Fruit fly (Drosophila melanogaster): ENCODE data around the gene CG44437.
A peak's percentile ranks its signal among the peaks of the same experiment; 100 is the strongest.

The CG44437 gene

DNA sequence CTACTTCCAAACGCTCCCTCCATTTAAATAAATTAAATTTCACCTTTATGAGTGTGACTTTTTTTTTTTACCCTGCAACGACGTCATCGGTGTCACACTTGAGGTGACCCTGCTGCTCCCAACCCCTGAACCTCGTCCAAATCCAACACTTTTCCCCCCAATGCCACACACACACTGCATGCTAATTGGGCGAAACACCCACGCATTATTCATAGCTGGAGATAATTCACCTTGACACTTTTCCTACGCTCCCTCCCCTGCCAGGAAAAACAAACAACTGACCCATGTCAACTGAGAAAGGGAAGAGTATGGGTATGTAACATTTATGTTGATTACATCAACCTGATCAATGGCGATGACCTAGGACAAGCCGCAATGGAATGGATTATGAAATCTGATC is 17.2 kb upstream of the CG44437 start:
- TF ChIP-seq pdm3 (GFP tag; optimal IDR thresholded peaks at IDR 0.05) (no peak), Ets21C (GFP tag; optimal IDR thresholded peaks at IDR 0.05) (no peak), Hr39 (GFP tag; optimal IDR thresholded peaks at IDR 0.05) (no peak), spab (GFP tag; optimal IDR thresholded peaks at IDR 0.05) (no peak), CG32006 (GFP tag; optimal IDR thresholded peaks at IDR 0.05) (no peak), OdsH (GFP tag; optimal IDR thresholded peaks at IDR 0.05) (no peak), Lpt (GFP tag; optimal IDR thresholded peaks at IDR 0.05) (no peak)

DNA sequence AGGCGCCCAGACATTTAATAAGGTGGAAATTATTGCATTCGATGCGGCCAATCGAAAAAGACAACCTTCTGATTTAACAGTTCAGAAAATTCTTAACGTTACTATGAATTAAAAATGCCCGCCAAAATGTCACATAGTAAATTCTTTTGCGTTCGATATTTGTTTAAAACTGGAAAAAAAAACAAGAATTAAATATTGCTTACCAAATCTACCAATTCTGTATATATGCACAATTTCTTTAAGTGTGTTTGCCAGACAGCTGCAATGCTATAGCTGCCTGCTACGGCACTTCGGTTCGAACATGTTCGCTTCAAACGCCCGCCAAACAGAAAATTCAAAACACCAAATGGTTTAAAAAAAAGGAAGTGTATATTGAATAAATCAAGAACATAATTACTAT is 12.0 kb upstream of the CG44437 start:
- peak; percentile 76 for TF ChIP-seq eg (GFP tag; IDR thresholded peaks at IDR 0.05)
- peak; percentile 56 for TF ChIP-seq cyc (GFP tag; optimal IDR thresholded peaks at IDR 0.05)
- peak; percentile 64 for TF ChIP-seq Met (GFP tag; optimal IDR thresholded peaks at IDR 0.05)
- TF ChIP-seq CG8119 (GFP tag; IDR thresholded peaks at IDR 0.05): peak; percentile 58; the same call in 2 of the 3 replicates
- peak; percentile 58 for TF ChIP-seq Smox (GFP tag; optimal IDR thresholded peaks at IDR 0.05)
- peak; percentile 74 for TF ChIP-seq pdm3 (GFP tag; optimal IDR thresholded peaks at IDR 0.05)
- peak; percentile 73 for TF ChIP-seq CG15336 (GFP tag; IDR thresholded peaks at IDR 0.05)
- no peak for TF ChIP-seq Blimp-1 (GFP tag; optimal IDR thresholded peaks at IDR 0.05)
- TF ChIP-seq acj6 (GFP tag; optimal IDR thresholded peaks at IDR 0.05): peak; percentile 68
- peak; percentile 12 for TF ChIP-seq dsx (GFP tag; optimal IDR thresholded peaks at IDR 0.05; ENCODE audit: poor library complexity, severe bottlenecking)
- TF ChIP-seq Hr39 (GFP tag; optimal IDR thresholded peaks at IDR 0.05): peak; percentile 60
- TF ChIP-seq fd59A (GFP tag; optimal IDR thresholded peaks at IDR 0.05): no peak
- no peak for TF ChIP-seq CG4318 (GFP tag; optimal IDR thresholded peaks at IDR 0.05)
- no peak for TF ChIP-seq ss (GFP tag; optimal IDR thresholded peaks at IDR 0.05)
- TF ChIP-seq Eip75B (GFP tag; optimal IDR thresholded peaks at IDR 0.05): peak; percentile 66
- no peak for TF ChIP-seq CG11902 (GFP tag; optimal IDR thresholded peaks at IDR 0.05)
- TF ChIP-seq CG11294 (GFP tag; IDR thresholded peaks at IDR 0.05): peak; percentile 26; the same call in 1 of the 2 replicates
- no peak for TF ChIP-seq vri (GFP tag; optimal IDR thresholded peaks at IDR 0.05)
- peak; percentile 27 for TF ChIP-seq CG11762 (GFP tag; optimal IDR thresholded peaks at IDR 0.05; ENCODE audit: insufficient read depth)
- TF ChIP-seq lz (GFP tag; optimal IDR thresholded peaks at IDR 0.05): peak; percentile 54
- peak; percentile 62 for TF ChIP-seq CG31627 (GFP tag; optimal IDR thresholded peaks at IDR 0.05)
- no peak for TF ChIP-seq CG6808 (GFP tag; optimal IDR thresholded peaks at IDR 0.05)
- TF ChIP-seq CG10631 (GFP tag; optimal IDR thresholded peaks at IDR 0.05): peak; percentile 65
- TF ChIP-seq CG10669 (GFP tag; optimal IDR thresholded peaks at IDR 0.05): peak; percentile 50
- peak; percentile 55 for TF ChIP-seq CG6792 (GFP tag; optimal IDR thresholded peaks at IDR 0.05)
- peak; percentile 43 for TF ChIP-seq CG1621 (tag; optimal IDR thresholded peaks at IDR 0.05)
- TF ChIP-seq Ets21C (GFP tag; optimal IDR thresholded peaks at IDR 0.05): peak; percentile 31
- TF ChIP-seq CG3032 (tag; optimal IDR thresholded peaks at IDR 0.05): peak; percentile 36
- peak; percentile 58 for TF ChIP-seq Lpt (GFP tag; optimal IDR thresholded peaks at IDR 0.05)
- TF ChIP-seq Gug (GFP tag; IDR thresholded peaks at IDR 0.05): peak; percentile 65
- TF ChIP-seq CG9139 (GFP tag; optimal IDR thresholded peaks at IDR 0.05): no peak
- TF ChIP-seq CG3919 (GFP tag; optimal IDR thresholded peaks at IDR 0.05): peak; percentile 70
- TF ChIP-seq dac (GFP tag; optimal IDR thresholded peaks at IDR 0.05): peak; percentile 1
- TF ChIP-seq spab (GFP tag; optimal IDR thresholded peaks at IDR 0.05): no peak
- TF ChIP-seq Sox15 (GFP tag; optimal IDR thresholded peaks at IDR 0.05): no peak
- TF ChIP-seq topi (GFP tag; optimal IDR thresholded peaks at IDR 0.05): peak; percentile 68
- TF ChIP-seq CG32006 (GFP tag; optimal IDR thresholded peaks at IDR 0.05): peak; percentile 66
- no peak for TF ChIP-seq fd85E (GFP tag; optimal IDR thresholded peaks at IDR 0.05)
- TF ChIP-seq Sox14 (GFP tag; optimal IDR thresholded peaks at IDR 0.05): peak; percentile 59
- TF ChIP-seq Hr4 (GFP tag; optimal IDR thresholded peaks at IDR 0.05): peak; percentile 73
- TF ChIP-seq CG6854 (GFP tag; optimal IDR thresholded peaks at IDR 0.05): no peak
- peak; percentile 58 for TF ChIP-seq achi (GFP tag; optimal IDR thresholded peaks at IDR 0.05)
- TF ChIP-seq salr (GFP tag; optimal IDR thresholded peaks at IDR 0.05): no peak
- no peak for TF ChIP-seq fkh (GFP tag; optimal IDR thresholded peaks at IDR 0.05)
- TF ChIP-seq svp (GFP tag): peak; percentile 78
- TF ChIP-seq Eip78C (GFP tag): peak; percentile 92
- TF ChIP-seq net (GFP tag; optimal IDR thresholded peaks at IDR 0.05): peak; percentile 55
- no peak for TF ChIP-seq CG16779 (tag; optimal IDR thresholded peaks at IDR 0.05)

All from whole organism, prepupa.